Worm (Caenorhabditis elegans) whole organism, L1 larva: ENCODE measurements around the gene slcf-2.

Source experiments
- C04F5.9 ChIP-seq: sonication (generic microtip); optimal IDR thresholded peaks from 2 replicates; lab custom pipeline; 2016; ENCODE audit warnings: missing genetic modification characterization, missing compliant biosample characterization
- Y116A8C.19 ChIP-seq: sonication (generic microtip); optimal IDR thresholded peaks from 2 replicates; lab custom pipeline; 2016; ENCODE audit warnings: missing compliant biosample characterization, missing genetic modification characterization, borderline replicate concordance
- alr-1 ChIP-seq: fragments of 200-800 bp; sonication (Bioruptor generic); optimal IDR thresholded peaks from 2 replicates; lab custom pipeline; 2018; ENCODE audit warnings: borderline replicate concordance, mild to moderate bottlenecking, missing genetic modification characterization, missing compliant biosample characterization
- aly-2 ChIP-seq: fragments of 150-350 bp; optimal IDR thresholded peaks from 2 replicates; lab custom pipeline; 2014; ENCODE audit warnings: missing biosample characterization, missing genetic modification characterization
- ceh-63 ChIP-seq: fragments of 200-800 bp; sonication (Bioruptor generic); optimal IDR thresholded peaks from 2 replicates; lab custom pipeline; 2018; ENCODE audit warnings: mild to moderate bottlenecking, missing genetic modification characterization, missing compliant biosample characterization
- ceh-8 ChIP-seq: fragments of 200-800 bp; sonication (Bioruptor generic); optimal IDR thresholded peaks from 2 replicates; lab custom pipeline; 2018; ENCODE audit warnings: mild to moderate bottlenecking, missing genetic modification characterization, moderate library complexity, missing compliant biosample characterization
- ceh-82 ChIP-seq, 3 experiments: fragments of 150-350 bp in 1 of 3; sonication (generic microtip) in 2 of 3; optimal IDR thresholded peaks; 2 replicates each; lab custom pipeline; 2014 to 2017; ENCODE audit warnings: missing biosample characterization in 3 of 3, missing genetic modification characterization in 3 of 3
- ceh-88 ChIP-seq: fragments of 200-800 bp; sonication (Bioruptor generic); IDR thresholded peaks from 2 replicates; pipeline ENCODE4 v1.3.6; 2022; ENCODE audit warnings: missing genetic modification characterization, missing compliant biosample characterization
- ces-1 ChIP-seq: fragments of 150-350 bp; optimal IDR thresholded peaks from 2 replicates; lab custom pipeline; 2014; ENCODE audit warnings: missing biosample characterization, missing genetic modification reagents, missing genetic modification characterization
- dsc-1 ChIP-seq: sonication (generic microtip); optimal IDR thresholded peaks from 2 replicates; lab custom pipeline; 2016; ENCODE audit warnings: mild to moderate bottlenecking, missing genetic modification characterization, missing compliant biosample characterization
- egl-13 ChIP-seq: sonication (generic microtip); optimal IDR thresholded peaks from 2 replicates; lab custom pipeline; 2016; ENCODE audit warnings: missing genotype, missing genetic modification reagents, missing genetic modification characterization, missing compliant biosample characterization
- fkh-8 ChIP-seq: sonication (generic microtip); optimal IDR thresholded peaks from 2 replicates; lab custom pipeline; 2016; ENCODE audit warnings: mild to moderate bottlenecking, missing genetic modification characterization, missing compliant biosample characterization
- fos-1 ChIP-seq: fragments of 150-350 bp; optimal IDR thresholded peaks from 2 replicates; lab custom pipeline; 2014; ENCODE audit warnings: missing biosample characterization, missing genetic modification characterization
- hpl-2 ChIP-seq: fragments of 150-350 bp; optimal IDR thresholded peaks from 2 replicates; lab custom pipeline; 2014; ENCODE audit warnings: missing biosample characterization, missing genetic modification reagents, missing genetic modification characterization
- irx-1 ChIP-seq: sonication (generic microtip); optimal IDR thresholded peaks from 2 replicates; lab custom pipeline; 2016; ENCODE audit warnings: missing genetic modification characterization, missing compliant biosample characterization
- isw-1 ChIP-seq: fragments of 200-800 bp; sonication (Bioruptor generic); IDR thresholded peaks from 2 replicates; pipeline ENCODE4 v1.3.6; 2022; ENCODE audit warnings: missing genetic modification characterization, missing compliant biosample characterization
- lin-14 ChIP-seq: fragments of 200-800 bp; sonication (Bioruptor generic); optimal IDR thresholded peaks from 2 replicates; lab custom pipeline; 2018; ENCODE audit warnings: mild to moderate bottlenecking, missing genetic modification characterization, moderate library complexity, missing compliant biosample characterization
- lin-15B ChIP-seq: fragments of 150-350 bp; sonication (generic microtip); optimal IDR thresholded peaks from 3 replicates; lab custom pipeline; 2014; ENCODE audit warnings: missing biosample characterization, missing genetic modification characterization
- lin-35 ChIP-seq, 2 experiments: fragments of 150-350 bp; optimal IDR thresholded peaks; 2 replicates each; lab custom pipeline; 2014; ENCODE audit warnings: missing biosample characterization in 2 of 2, missing genetic modification characterization in 2 of 2, missing genetic modification reagents in 2 of 2
- lin-39 ChIP-seq: fragments of 150-350 bp; optimal IDR thresholded peaks from 2 replicates; lab custom pipeline; 2014; ENCODE audit warnings: missing biosample characterization, missing genetic modification reagents, missing genetic modification characterization
- nhr-12 ChIP-seq: sonication (generic microtip); optimal IDR thresholded peaks from 2 replicates; lab custom pipeline; 2017; ENCODE audit warnings: missing biosample characterization, missing genetic modification characterization
- nhr-20 ChIP-seq: sonication (generic microtip); optimal IDR thresholded peaks from 2 replicates; lab custom pipeline; 2016; ENCODE audit warnings: mild to moderate bottlenecking, missing genetic modification characterization, missing compliant biosample characterization
- nhr-28 ChIP-seq: fragments of 150-350 bp; optimal IDR thresholded peaks from 2 replicates; lab custom pipeline; 2014; ENCODE audit warnings: missing biosample characterization, missing genetic modification characterization
- nhr-71 ChIP-seq: sonication (generic microtip); optimal IDR thresholded peaks from 2 replicates; lab custom pipeline; 2016; ENCODE audit warnings: mild to moderate bottlenecking, missing genetic modification characterization, moderate library complexity, missing compliant biosample characterization
- nhr-77 ChIP-seq: fragments of 150-350 bp; optimal IDR thresholded peaks from 2 replicates; lab custom pipeline; 2014; ENCODE audit warnings: missing biosample characterization, missing genetic modification characterization
- nhr-85 ChIP-seq: sonication (generic microtip); peaks from one replicate; lab custom pipeline; 2016; ENCODE audit warnings: missing genetic modification characterization, inconsistent platforms, missing compliant biosample characterization
- nhr-90 ChIP-seq: sonication (generic microtip); optimal IDR thresholded peaks from 2 replicates; lab custom pipeline; 2016; ENCODE audit warnings: mild to moderate bottlenecking, missing genetic modification characterization, missing compliant biosample characterization; ENCODE audit not compliant: poor library complexity
- pqm-1 ChIP-seq: sonication (generic microtip); optimal IDR thresholded peaks from 3 replicates; lab custom pipeline; 2017; ENCODE audit warnings: missing biosample characterization, missing genetic modification characterization
- rnt-1 ChIP-seq: sonication (generic microtip); optimal IDR thresholded peaks from 2 replicates; lab custom pipeline; 2016; ENCODE audit warnings: mild to moderate bottlenecking, missing genetic modification characterization, moderate library complexity, missing compliant biosample characterization
- snpc-4 ChIP-seq: fragments of 150-350 bp; optimal IDR thresholded peaks from 2 replicates; lab custom pipeline; 2014; ENCODE audit warnings: missing biosample characterization, missing genetic modification characterization
- sox-4 ChIP-seq: sonication (generic microtip); optimal IDR thresholded peaks from 2 replicates; lab custom pipeline; 2016; ENCODE audit warnings: missing genetic modification characterization, missing compliant biosample characterization
- tbx-2 ChIP-seq: sonication (generic microtip); optimal IDR thresholded peaks from 2 replicates; lab custom pipeline; 2016; ENCODE audit warnings: missing genetic modification characterization, missing compliant biosample characterization
- tlp-1 ChIP-seq: fragments of 150-350 bp; optimal IDR thresholded peaks from 2 replicates; lab custom pipeline; 2014; ENCODE audit warnings: missing biosample characterization, missing genetic modification characterization
- vab-15 ChIP-seq: sonication (generic microtip); optimal IDR thresholded peaks from 2 replicates; lab custom pipeline; 2017; ENCODE audit warnings: missing genotype, mild to moderate bottlenecking, missing genetic modification characterization, missing compliant biosample characterization
- xbp-1 ChIP-seq: sonication (generic microtip); optimal IDR thresholded peaks from 2 replicates; lab custom pipeline; 2016; ENCODE audit warnings: missing genetic modification characterization, missing compliant biosample characterization
- zip-4 ChIP-seq: fragments of 200-800 bp; sonication (Bioruptor generic); optimal IDR thresholded peaks from 2 replicates; lab custom pipeline; 2018; ENCODE audit warnings: mild to moderate bottlenecking, missing genetic modification characterization, moderate library complexity, missing compliant biosample characterization
- ztf-4 ChIP-seq: fragments of 150-350 bp; optimal IDR thresholded peaks from 2 replicates; lab custom pipeline; 2014; ENCODE audit warnings: missing biosample characterization, missing genetic modification characterization

The slcf-2 gene

ce11 chrX:3401701-3402100 is 8.0 kb downstream of the slcf-2 start, which contains the start of gene C04F6.9:
C04F6.9 (plus strand) TSS chrX:3402001.
- TF ChIP-seq ceh-82 (tag; optimal IDR thresholded peaks at IDR 0.05; lab: Kevin White, UChicago) (no peak), irx-1 (tag; lab: Kevin White, UChicago) (no peak), fkh-8 (no peak), ceh-63 (GFP tag; lab: Kevin White, UChicago) (no peak), ces-1 (GFP tag; lab: Kevin White, UChicago) (no peak)
- TF ChIP-seq, all 84 proteins: peak for 0

ce11 chrX:3403195-3403594 is 9.5 kb downstream of the slcf-2 start, which contains the start of gene vit-5:
vit-5 (plus strand) TSS chrX:3403471.
- TF ChIP-seq rnt-1 (tag; lab: Kevin White, UChicago): no peak
- no peak for TF ChIP-seq alr-1 (tag; lab: Kevin White, UChicago)
- TF ChIP-seq nhr-77: no peak
- no peak for TF ChIP-seq fos-1 (tag; lab: Kevin White, UChicago)
- no peak for TF ChIP-seq sox-4 (tag; lab: Kevin White, UChicago)
- TF ChIP-seq vab-15 (tag; lab: Kevin White, UChicago): no peak
- no peak for TF ChIP-seq pqm-1
- TF ChIP-seq lin-39: no peak
- no peak for TF ChIP-seq lin-14 (GFP tag; lab: Kevin White, UChicago)
- TF ChIP-seq tlp-1 (tag; lab: Kevin White, UChicago): no peak
- no peak for TF ChIP-seq lin-35 (GFP tag; optimal IDR thresholded peaks at IDR 0.05; lab: Kevin White, UChicago)
- TF ChIP-seq nhr-28 (tag; lab: Kevin White, UChicago): no peak
- no peak for TF ChIP-seq zip-4 (GFP tag; lab: Kevin White, UChicago)
- no peak for TF ChIP-seq C04F5.9 (tag; lab: Kevin White, UChicago)
- no peak for TF ChIP-seq ceh-8 (GFP tag; lab: Kevin White, UChicago)
- no peak for TF ChIP-seq ztf-4 (tag; lab: Kevin White, UChicago)
- no peak for TF ChIP-seq nhr-12 (tag; lab: Kevin White, UChicago)
- no peak for TF ChIP-seq aly-2 (tag; lab: Kevin White, UChicago)
- no peak for TF ChIP-seq egl-13 (tag; lab: Kevin White, UChicago)
- TF ChIP-seq nhr-20 (tag; lab: Kevin White, UChicago): no peak

ce11 chrX:3408717-3409303 is 15.1 kb downstream of the slcf-2 start:
- TF ChIP-seq Y116A8C.19 (tag; lab: Kevin White, UChicago) (no peak), nhr-28 (tag; lab: Kevin White, UChicago) (no peak), nhr-90 (tag; lab: Kevin White, UChicago) (no peak), snpc-4 (tag; lab: Kevin White, UChicago) (no peak), tbx-2 (no peak), isw-1 (GFP tag; lab: Robert Waterston, UW) (no peak), hpl-2 (GFP tag; lab: Kevin White, UChicago) (no peak), ceh-88 (GFP tag; lab: Robert Waterston, UW) (no peak), dsc-1 (tag; lab: Kevin White, UChicago) (no peak), fos-1 (tag; lab: Kevin White, UChicago) (no peak), xbp-1 (no peak), nhr-71 (tag; lab: Kevin White, UChicago) (no peak), nhr-85 (tag; lab: Kevin White, UChicago) (no peak), lin-15B (tag; lab: Kevin White, UChicago) (no peak), ztf-4 (tag; lab: Kevin White, UChicago) (no peak)
